Worm (Caenorhabditis elegans) whole organism, L3 larva: ENCODE data around the gene cyc-2.1.

Experiments
- ama-1 ChIP-seq: fragments of 150-350 bp; optimal IDR thresholded peaks from 2 replicates; lab custom pipeline; 2018
- ceh-28 ChIP-seq: fragments of 150-350 bp; optimal IDR thresholded peaks from 2 replicates; lab custom pipeline; 2014; ENCODE audit warnings: missing biosample characterization, missing genetic modification reagents, missing genetic modification characterization
- ceh-9 ChIP-seq: sonication (generic microtip); optimal IDR thresholded peaks from 2 replicates; lab custom pipeline; 2018; ENCODE audit warnings: missing biosample characterization, missing genetic modification characterization
- elt-3 ChIP-seq, 3 experiments: fragments of 150-350 bp in 1 of 3; sonication (generic microtip) in 2 of 3; optimal IDR thresholded peaks; 2 replicates in 2 of 3; 4 replicates in 1 of 3; lab custom pipeline; 2014 to 2017; ENCODE audit warnings: missing biosample characterization in 3 of 3, missing genetic modification characterization in 3 of 3
- fos-1 ChIP-seq: fragments of 150-350 bp; optimal IDR thresholded peaks from 2 replicates; lab custom pipeline; 2014; ENCODE audit warnings: missing biosample characterization, missing genetic modification characterization
- mdl-1 ChIP-seq: fragments of 150-350 bp; optimal IDR thresholded peaks from 2 replicates; lab custom pipeline; 2014; ENCODE audit warnings: missing biosample characterization, missing genetic modification characterization
- nfya-1 ChIP-seq: sonication (generic microtip); optimal IDR thresholded peaks from 2 replicates; lab custom pipeline; 2017; ENCODE audit warnings: missing genetic modification characterization, mild to moderate bottlenecking, missing compliant biosample characterization, antibody characterized with exemption, moderate library complexity; ENCODE audit not compliant: insufficient read depth
- nhr-237 ChIP-seq: fragments of 150-350 bp; optimal IDR thresholded peaks from 2 replicates; lab custom pipeline; 2014; ENCODE audit warnings: missing biosample characterization, missing genetic modification characterization
- nhr-28 ChIP-seq: fragments of 150-350 bp; optimal IDR thresholded peaks from 2 replicates; lab custom pipeline; 2014; ENCODE audit warnings: missing biosample characterization, missing genetic modification characterization
- pqm-1 ChIP-seq: fragments of 150-350 bp; optimal IDR thresholded peaks from 2 replicates; lab custom pipeline; 2017; ENCODE audit warnings: missing biosample characterization, missing genetic modification characterization, inconsistent platforms
- sea-2 ChIP-seq: fragments of 150-350 bp; sonication (generic microtip); optimal IDR thresholded peaks from 4 replicates; lab custom pipeline; 2014; ENCODE audit warnings: missing biosample characterization, missing genetic modification reagents, missing genetic modification characterization
- skn-1 ChIP-seq: fragments of 150-350 bp; optimal IDR thresholded peaks from 2 replicates; lab custom pipeline; 2014; ENCODE audit warnings: missing biosample characterization, missing genetic modification characterization
- snpc-4 ChIP-seq: fragments of 150-350 bp; optimal IDR thresholded peaks from 2 replicates; lab custom pipeline; 2014; ENCODE audit warnings: missing biosample characterization, missing genetic modification characterization
- ztf-11 ChIP-seq: fragments of 150-350 bp; optimal IDR thresholded peaks from 2 replicates; lab custom pipeline; 2014; ENCODE audit warnings: missing biosample characterization, missing genetic modification characterization

DNA sequence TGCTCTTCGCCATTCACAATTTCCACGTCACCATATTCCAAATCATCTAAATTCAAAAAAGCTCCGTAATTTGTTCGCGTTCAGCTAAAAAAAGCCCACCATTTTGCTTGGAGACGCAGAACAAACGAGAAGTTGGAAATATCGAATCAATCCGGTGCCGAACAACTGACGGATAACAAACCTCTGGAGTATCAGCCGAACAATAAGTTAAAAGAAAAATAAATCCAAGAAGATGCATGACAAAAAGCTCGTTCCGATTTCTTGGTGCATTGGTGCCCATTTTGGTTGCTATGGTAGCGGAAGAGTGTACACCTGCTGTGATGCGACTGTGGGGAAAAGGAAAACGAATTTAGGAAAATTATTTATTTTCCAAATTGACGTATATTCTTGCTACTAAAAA is 1.3 kb downstream of the cyc-2.1 start, which contains the start of gene tctn-1:
- TF ChIP-seq ceh-28 (no peak), mdl-1 (tag; lab: Kevin White, UChicago) (no peak), elt-3 (tag; optimal IDR thresholded peaks at IDR 0.05; lab: Kevin White, UChicago) (no peak), nhr-237 (tag; lab: Kevin White, UChicago) (no peak), skn-1 (tag; lab: Kevin White, UChicago) (no peak), pqm-1 (tag; lab: Kevin White, UChicago) (no peak), fos-1 (tag; lab: Kevin White, UChicago) (no peak), ztf-11 (tag; lab: Kevin White, UChicago) (no peak), ama-1 (lab: Kevin White, UChicago) (peak; percentile 65), nhr-28 (tag; lab: Kevin White, UChicago) (no peak), nfya-1 (tag; lab: Kevin White, UChicago) (peak; percentile 24), sea-2 (GFP tag; lab: Kevin White, UChicago) (no peak), ceh-9 (tag; lab: Kevin White, UChicago) (no peak), snpc-4 (tag; lab: Kevin White, UChicago) (no peak)
